Fruit fly (Drosophila melanogaster) whole organism, embryonic: ENCODE measurements around the gene CG11726.

Source experiments
- Atf3 ChIP-seq: fragments of 200-800 bp; sonication (Bioruptor generic); optimal IDR thresholded peaks from 3 replicates; lab custom pipeline; 2016; ENCODE audit warnings: missing biosample characterization, missing genetic modification characterization
- B-H1 ChIP-seq: fragments of 200-800 bp; sonication (Bioruptor generic); IDR thresholded peaks from 3 replicates; pipeline ENCODE4 v1.3.6; 2022; ENCODE audit warnings: missing biosample characterization, missing genetic modification characterization
- C15 ChIP-seq: fragments of 200-800 bp; sonication (Bioruptor generic); IDR thresholded peaks from 3 replicates; pipeline ENCODE4 v1.3.6; 2022; ENCODE audit warnings: missing biosample characterization, missing genetic modification characterization
- CG10654 ChIP-seq: fragments of 200-800 bp; sonication (Bioruptor generic); optimal IDR thresholded peaks from 2 replicates; lab custom pipeline; 2016; ENCODE audit warnings: missing biosample characterization, missing genetic modification characterization
- CG11456 ChIP-seq: fragments of 200-800 bp; sonication (Bioruptor generic); IDR thresholded peaks from 3 replicates; pipeline ENCODE4 v1.3.6; 2022; ENCODE audit warnings: missing biosample characterization, missing genetic modification characterization
- CG12391 ChIP-seq: fragments of 200-800 bp; sonication (Bioruptor generic); optimal IDR thresholded peaks from 3 replicates; lab custom pipeline; 2018; ENCODE audit warnings: missing biosample characterization, mild to moderate bottlenecking, missing genetic modification characterization, moderate library complexity
- CG14050 ChIP-seq: fragments of 200-800 bp; sonication (Bioruptor generic); IDR thresholded peaks from 3 replicates; pipeline ENCODE4 v1.3.6; 2022; ENCODE audit warnings: missing biosample characterization, missing genetic modification characterization
- CG1602 ChIP-seq: fragments of 200-800 bp; sonication (Bioruptor generic); optimal IDR thresholded peaks from 3 replicates; lab custom pipeline; 2016; ENCODE audit warnings: missing biosample characterization, missing genetic modification characterization
- CG17186 ChIP-seq: fragments of 200-800 bp; sonication (Bioruptor generic); optimal IDR thresholded peaks from 3 replicates; lab custom pipeline; 2017; ENCODE audit warnings: missing biosample characterization, missing genetic modification reagents, missing genetic modification characterization
- CG17829 ChIP-seq: fragments of 200-800 bp; optimal IDR thresholded peaks from 2 replicates; lab custom pipeline; 2019; ENCODE audit warnings: missing biosample characterization, mild to moderate bottlenecking, missing genetic modification characterization, moderate library complexity
- CG17912 ChIP-seq: fragments of 200-800 bp; sonication (Bioruptor generic); optimal IDR thresholded peaks from 2 replicates; lab custom pipeline; 2018; ENCODE audit warnings: missing biosample characterization, mild to moderate bottlenecking, missing genetic modification characterization
- CG18476 ChIP-seq: fragments of 200-800 bp; sonication (Bioruptor generic); optimal IDR thresholded peaks from 2 replicates; lab custom pipeline; 2016; ENCODE audit warnings: missing biosample characterization, mild to moderate bottlenecking, missing genetic modification characterization
- CG2129 ChIP-seq: fragments of 200-800 bp; sonication (Bioruptor generic); IDR thresholded peaks from 2 replicates; pipeline ENCODE4 v1.3.6; 2022; ENCODE audit warnings: missing biosample characterization, missing genetic modification characterization; ENCODE audit not compliant: partially characterized antibody
- CG2678 ChIP-seq: fragments of 200-800 bp; sonication (Bioruptor generic); optimal IDR thresholded peaks from 3 replicates; lab custom pipeline; 2019; ENCODE audit warnings: missing biosample characterization, mild to moderate bottlenecking, missing genetic modification characterization, moderate library complexity
- CG30403 ChIP-seq: fragments of 200-800 bp; sonication (Bioruptor generic); optimal IDR thresholded peaks from 3 replicates; lab custom pipeline; 2016; ENCODE audit warnings: missing biosample characterization, missing genetic modification characterization
- CG34422 ChIP-seq: fragments of 200-800 bp; sonication (Bioruptor generic); IDR thresholded peaks from 3 replicates; pipeline ENCODE4 v1.3.6; 2022; ENCODE audit warnings: missing biosample characterization, missing genetic modification characterization
- CG6813 ChIP-seq: fragments of 200-800 bp; sonication (Bioruptor generic); optimal IDR thresholded peaks from 2 replicates; lab custom pipeline; 2017; ENCODE audit warnings: missing biosample characterization, missing genetic modification characterization, mild to moderate bottlenecking, moderate library complexity, missing genetic modification reagents
- CG8765 ChIP-seq: fragments of 200-800 bp; sonication (Bioruptor generic); IDR thresholded peaks from 2 replicates; pipeline ENCODE4 v1.3.6; 2022; ENCODE audit warnings: missing biosample characterization, missing genetic modification characterization
- CoRest ChIP-seq: fragments of 200-800 bp; sonication (Bioruptor generic); optimal IDR thresholded peaks from 3 replicates; lab custom pipeline; 2018; ENCODE audit warnings: missing biosample characterization, mild to moderate bottlenecking, missing genetic modification characterization, moderate library complexity
- Dfd ChIP-seq, 2 experiments: fragments of >200 bp; optimal IDR thresholded peaks; 2 replicates each; lab custom pipeline; 2017; ENCODE audit warnings: missing biosample characterization in 2 of 2, missing genetic modification characterization in 2 of 2
- Dip2 ChIP-seq: fragments of 200-800 bp; sonication (Bioruptor generic); IDR thresholded peaks from 2 replicates; pipeline ENCODE4 v1.3.6; 2022; ENCODE audit warnings: missing biosample characterization, missing genetic modification characterization
- Elba2 ChIP-seq: fragments of 200-800 bp; sonication (Bioruptor generic); optimal IDR thresholded peaks from 3 replicates; lab custom pipeline; 2016; ENCODE audit warnings: missing biosample characterization, missing genetic modification characterization
- HmgD ChIP-seq: fragments of 200-800 bp; sonication (Bioruptor generic); optimal IDR thresholded peaks from 3 replicates; lab custom pipeline; 2016; ENCODE audit warnings: missing biosample characterization, missing genetic modification characterization
- Kr ChIP-seq: fragments of 200-800 bp; sonication (Bioruptor generic); optimal IDR thresholded peaks from 2 replicates; lab custom pipeline; 2017; ENCODE audit warnings: missing biosample characterization, mild to moderate bottlenecking, missing genetic modification characterization
- Lhr ChIP-seq: fragments of 200-800 bp; sonication (Bioruptor generic); optimal IDR thresholded peaks from 3 replicates; lab custom pipeline; 2017; ENCODE audit warnings: mild to moderate bottlenecking, missing biosample characterization, missing genetic modification reagents, missing genetic modification characterization
- Myb ChIP-seq: fragments of 200-800 bp; sonication (Bioruptor generic); optimal IDR thresholded peaks from 2 replicates; lab custom pipeline; 2016; ENCODE audit warnings: missing biosample characterization, missing genetic modification characterization
- NC2α ChIP-seq: fragments of 200-800 bp; sonication (Bioruptor generic); optimal IDR thresholded peaks from 2 replicates; lab custom pipeline; 2016; ENCODE audit warnings: missing biosample characterization, missing genetic modification characterization
- NFAT ChIP-seq: fragments of 200-800 bp; sonication (Bioruptor generic); IDR thresholded peaks from 2 replicates; pipeline ENCODE4 v1.3.6; 2022; ENCODE audit warnings: missing biosample characterization, missing genetic modification characterization
- Optix ChIP-seq: fragments of 200-800 bp; sonication (Bioruptor generic); IDR thresholded peaks from 3 replicates; pipeline ENCODE4 v1.3.6; 2022; ENCODE audit warnings: missing biosample characterization, missing genetic modification characterization
- Poxn ChIP-seq: fragments of 200-800 bp; sonication (Bioruptor generic); IDR thresholded peaks from 2 replicates; pipeline ENCODE4 v1.3.6; 2022; ENCODE audit warnings: missing biosample characterization, missing genetic modification characterization
- Sox102F ChIP-seq: fragments of 200-800 bp; sonication (Bioruptor generic); optimal IDR thresholded peaks from 2 replicates; lab custom pipeline; 2018; ENCODE audit warnings: missing biosample characterization, mild to moderate bottlenecking, missing genetic modification characterization, moderate library complexity
- Ssrp ChIP-seq: fragments of 200-800 bp; sonication (Bioruptor generic); optimal IDR thresholded peaks from 2 replicates; lab custom pipeline; 2018; ENCODE audit warnings: missing biosample characterization, mild to moderate bottlenecking, missing genetic modification characterization, moderate library complexity
- Vsx1 ChIP-seq: fragments of 200-800 bp; sonication (Bioruptor generic); optimal IDR thresholded peaks from 2 replicates; lab custom pipeline; 2017; ENCODE audit warnings: missing biosample characterization, mild to moderate bottlenecking, missing genetic modification characterization, missing genetic modification reagents
- abd-A ChIP-seq: fragments of 200-800 bp; sonication (Bioruptor generic); optimal IDR thresholded peaks from 3 replicates; lab custom pipeline; 2019; ENCODE audit warnings: missing biosample characterization, mild to moderate bottlenecking, missing genetic modification characterization, moderate library complexity
- amos ChIP-seq: fragments of 200-800 bp; sonication (Bioruptor generic); IDR thresholded peaks from 2 replicates; pipeline ENCODE4 v1.3.6; 2022; ENCODE audit warnings: missing biosample characterization, missing genetic modification characterization; ENCODE audit not compliant: partially characterized antibody
- btn ChIP-seq: fragments of 200-800 bp; sonication (Bioruptor generic); optimal IDR thresholded peaks from 2 replicates; lab custom pipeline; 2016; ENCODE audit warnings: missing biosample characterization, missing genetic modification characterization
- chn ChIP-seq: fragments of 200-800 bp; sonication (Bioruptor generic); optimal IDR thresholded peaks from 2 replicates; lab custom pipeline; 2016; ENCODE audit warnings: missing biosample characterization, missing genetic modification characterization
- crp ChIP-seq, 2 experiments: fragments of 200-800 bp; sonication (Bioruptor generic); optimal IDR thresholded peaks; 2 replicates in 1 of 2; 3 replicates in 1 of 2; lab custom pipeline; 2017; ENCODE audit warnings: missing biosample characterization in 2 of 2, missing genetic modification characterization in 2 of 2, mild to moderate bottlenecking in 1 of 2, moderate library complexity in 1 of 2
- danr ChIP-seq: fragments of 200-800 bp; sonication (Bioruptor generic); IDR thresholded peaks from 2 replicates; pipeline ENCODE4 v1.3.6; 2022; ENCODE audit warnings: missing biosample characterization, missing genetic modification characterization
- dati ChIP-seq: fragments of 200-800 bp; sonication (Bioruptor generic); IDR thresholded peaks from 2 replicates; pipeline ENCODE4 v1.3.6; 2022; ENCODE audit warnings: missing biosample characterization, missing genetic modification characterization
- ems ChIP-seq: fragments of 200-800 bp; sonication (Bioruptor generic); optimal IDR thresholded peaks from 3 replicates; lab custom pipeline; 2016; ENCODE audit warnings: missing biosample characterization, missing genetic modification characterization
- gsb-n ChIP-seq: fragments of 200-800 bp; sonication (Bioruptor generic); optimal IDR thresholded peaks from 3 replicates; lab custom pipeline; 2018; ENCODE audit warnings: missing biosample characterization, mild to moderate bottlenecking, missing genetic modification characterization
- luna ChIP-seq: fragments of 200-800 bp; sonication (Bioruptor generic); optimal IDR thresholded peaks from 2 replicates; lab custom pipeline; 2016; ENCODE audit warnings: missing biosample characterization, missing genetic modification characterization
- mld ChIP-seq: fragments of 200-800 bp; sonication (Bioruptor generic); IDR thresholded peaks from 3 replicates; pipeline ENCODE4 v1.3.6; 2022; ENCODE audit warnings: missing biosample characterization, missing genetic modification characterization; ENCODE audit not compliant: partially characterized antibody
- ro ChIP-seq: fragments of 200-800 bp; sonication (Bioruptor generic); IDR thresholded peaks from 2 replicates; pipeline ENCODE4 v1.3.6; 2022; ENCODE audit warnings: missing biosample characterization, missing genetic modification characterization
- sens ChIP-seq: fragments of 200-800 bp; sonication (Bioruptor generic); peaks from one replicate; lab custom pipeline; 2016; ENCODE audit warnings: missing biosample characterization, missing genetic modification characterization
- trh ChIP-seq: fragments of 200-800 bp; sonication (Bioruptor generic); optimal IDR thresholded peaks from 2 replicates; lab custom pipeline; 2016; ENCODE audit warnings: missing biosample characterization, missing genetic modification characterization
- twi ChIP-seq: fragments of 200-800 bp; optimal IDR thresholded peaks from 2 replicates; lab custom pipeline; 2019; ENCODE audit warnings: missing biosample characterization, mild to moderate bottlenecking, missing genetic modification characterization, moderate library complexity
- unc-4 ChIP-seq: fragments of 200-800 bp; sonication (Bioruptor generic); IDR thresholded peaks from 2 replicates; pipeline ENCODE4 v1.3.6; 2022; ENCODE audit warnings: missing biosample characterization, missing genetic modification characterization; ENCODE audit not compliant: partially characterized antibody

CG11726 gene

DNA sequence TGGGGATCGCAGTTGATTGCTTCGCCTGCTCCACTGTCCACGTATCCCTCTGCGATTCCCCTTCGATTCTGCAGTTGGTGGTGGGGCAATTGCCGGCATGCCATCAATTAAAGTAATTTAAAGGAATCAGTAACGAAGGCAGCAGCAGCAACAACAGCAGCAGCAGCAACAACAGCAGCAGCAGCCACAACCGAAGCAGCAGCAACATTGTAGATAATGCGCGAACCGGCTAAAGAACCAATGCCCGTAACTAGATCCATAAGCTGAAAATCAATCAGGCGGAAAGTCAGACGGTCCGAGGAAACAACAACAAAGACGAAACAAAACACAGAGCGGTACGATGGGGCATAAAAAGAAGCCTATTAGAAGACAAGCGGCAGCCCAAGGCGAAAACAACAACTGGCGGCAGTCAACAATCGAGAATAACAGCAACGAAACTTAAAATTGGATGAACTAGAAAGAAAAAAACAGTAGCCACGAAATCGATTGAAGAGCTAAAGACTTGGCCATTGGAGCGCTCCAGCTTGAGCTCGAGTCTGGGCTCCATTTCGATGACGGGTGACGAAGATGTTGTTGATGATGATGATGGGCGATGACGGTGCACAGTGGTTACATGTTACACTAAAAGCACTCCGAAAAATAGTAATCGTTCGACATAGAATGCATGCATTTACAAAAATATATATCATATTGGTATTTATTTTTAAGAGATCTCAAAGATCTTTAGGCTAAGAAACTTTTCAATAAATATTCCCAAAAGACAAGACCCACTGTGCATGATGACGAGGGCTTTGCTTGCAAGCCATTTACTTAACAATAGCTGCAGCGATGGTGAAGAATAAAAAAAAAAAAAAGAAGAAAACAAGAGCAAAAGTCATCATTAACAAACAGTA is 11.1 kb downstream of the CG11726 start (continued):
- TF ChIP-seq CG30403 (GFP tag; lab: Kevin White, UChicago): peak; percentile 95
- TF ChIP-seq abd-A: peak; percentile 23
- TF ChIP-seq CG17912 (GFP tag; lab: Kevin White, UChicago): peak; percentile 86
- peak; percentile 89 for TF ChIP-seq CG10654 (GFP tag; lab: Kevin White, UChicago)
- peak; percentile 96 for TF ChIP-seq gsb-n
- TF ChIP-seq trh (GFP tag; lab: Kevin White, UChicago): peak; percentile 89
- TF ChIP-seq Atf3 (GFP tag; lab: Kevin White, UChicago): peak; percentile 93
- no peak for TF ChIP-seq CG2129
- peak; percentile 69 for TF ChIP-seq Elba2 (GFP tag; lab: Kevin White, UChicago)
- no peak for TF ChIP-seq unc-4 (GFP tag; lab: Robert Waterston, UW)
- TF ChIP-seq Ssrp (tag; lab: Kevin White, UChicago): peak; percentile 96
- peak; percentile 93 for TF ChIP-seq CG34422 (GFP tag; lab: Robert Waterston, UW)
- peak; percentile 85 for TF ChIP-seq CG11456 (GFP tag; lab: Robert Waterston, UW)
- peak; percentile 87 for TF ChIP-seq ro (GFP tag; lab: Robert Waterston, UW)
- peak; percentile 91 for TF ChIP-seq CG14050 (GFP tag; lab: Robert Waterston, UW)
- TF ChIP-seq amos (GFP tag; lab: Robert Waterston, UW): no peak
- TF ChIP-seq CG17186 (GFP tag; lab: Kevin White, UChicago): peak; percentile 78
- TF ChIP-seq mld: no peak
- TF ChIP-seq CG2678 (tag; lab: Kevin White, UChicago): peak; percentile 96
- peak; percentile 96 for TF ChIP-seq chn (GFP tag; lab: Kevin White, UChicago)
- TF ChIP-seq Dfd (GFP tag; optimal IDR thresholded peaks at IDR 0.05; lab: Kevin White, UChicago): no peak
- peak; percentile 95 for TF ChIP-seq Optix (GFP tag; lab: Robert Waterston, UW)
- peak; percentile 74 for TF ChIP-seq Vsx1 (GFP tag; lab: Kevin White, UChicago)
- TF ChIP-seq crp (GFP tag; optimal IDR thresholded peaks at IDR 0.05; lab: Kevin White, UChicago): peak in 1 of 2 experiments; percentile 53
- peak; percentile 91 for TF ChIP-seq danr (GFP tag; lab: Robert Waterston, UW)
- TF ChIP-seq ems (GFP tag; lab: Kevin White, UChicago): peak; percentile 83
- peak; percentile 91 for TF ChIP-seq Lhr
- peak; percentile 94 for TF ChIP-seq CG6813
- TF ChIP-seq CG12391: peak; percentile 97
- peak; percentile 60; the same call in 1 of the 2 replicates for TF ChIP-seq Dip2 (GFP tag; lab: Robert Waterston, UW)
- TF ChIP-seq CG8765 (GFP tag; lab: Robert Waterston, UW): peak; percentile 85
- peak; percentile 98 for TF ChIP-seq Sox102F (GFP tag; lab: Kevin White, UChicago)
- TF ChIP-seq dati (GFP tag; lab: Robert Waterston, UW): peak; percentile 94
- peak; percentile 94 for TF ChIP-seq CG1602 (GFP tag; lab: Kevin White, UChicago)
- peak; percentile 58 for TF ChIP-seq Myb (GFP tag; lab: Kevin White, UChicago)
- no peak for TF ChIP-seq luna (GFP tag; lab: Kevin White, UChicago)
- TF ChIP-seq CG18476: peak; percentile 89
- TF ChIP-seq NFAT: peak; percentile 88
- TF ChIP-seq btn (GFP tag; lab: Kevin White, UChicago): peak; percentile 65
- peak; percentile 93 for TF ChIP-seq NC2α (GFP tag; lab: Kevin White, UChicago)
- TF ChIP-seq CoRest (tag; lab: Kevin White, UChicago): peak; percentile 95
- peak; percentile 63 for TF ChIP-seq Kr (GFP tag; lab: Kevin White, UChicago)
- peak; percentile 48 for TF ChIP-seq Poxn (GFP tag; lab: Robert Waterston, UW)
- peak; percentile 93 for TF ChIP-seq B-H1 (GFP tag; lab: Robert Waterston, UW)
- TF ChIP-seq C15 (GFP tag; lab: Robert Waterston, UW): peak; percentile 77; the same call in 2 of the 3 replicates
- peak; percentile 91 for TF ChIP-seq twi (tag; lab: Kevin White, UChicago)
- TF ChIP-seq sens (GFP tag; lab: Kevin White, UChicago): peak; percentile 100
- peak; percentile 97 for TF ChIP-seq CG17829 (tag; lab: Kevin White, UChicago)
- TF ChIP-seq HmgD (GFP tag; lab: Kevin White, UChicago): peak; percentile 65
